Worm (Caenorhabditis elegans): ENCODE data around the gene chil-15.
"Not testable (repeated sequence)": the region's sequence is repeated elsewhere in the genome, so short reads cannot be mapped to it uniquely, and the experiment has no call there.

DNA sequence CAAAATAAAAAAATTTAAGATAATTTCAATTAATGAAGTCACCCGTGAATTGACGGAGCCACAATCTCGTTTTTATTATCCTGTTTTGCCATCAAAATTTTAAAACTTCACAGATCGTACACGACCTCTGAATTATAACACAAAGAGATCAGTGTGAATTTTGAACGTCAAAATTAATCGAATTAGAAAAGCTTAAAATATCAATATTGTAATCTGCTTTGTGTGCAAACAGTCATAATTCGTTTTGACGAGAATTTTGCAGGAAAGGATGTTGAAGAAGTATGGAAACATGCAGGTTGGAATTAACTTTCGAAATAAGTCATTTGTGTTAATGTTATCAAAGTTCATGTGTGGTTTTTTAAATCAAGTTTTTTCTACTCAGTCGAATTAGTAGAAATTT, 18.5 kb upstream of the chil-15 start, which contains the start of gene chil-21:
- TF ChIP-seq scrt-1 (GFP tag; IDR thresholded peaks at IDR 0.05); flt-1 (GFP tag; IDR thresholded peaks at IDR 0.05); F13C5.2 (tag; optimal IDR thresholded peaks at IDR 0.05); ets-7 (tag; optimal IDR thresholded peaks at IDR 0.05); ama-1 (optimal IDR thresholded peaks at IDR 0.05); B0310.2 (tag; optimal IDR thresholded peaks at IDR 0.05); tra-4 (tag; optimal IDR thresholded peaks at IDR 0.05): not testable (repeated sequence)

All from whole organism, early embryonic.